Fruit fly (Drosophila melanogaster): ENCODE measurements around the gene chrb.

dm6 chr3L:11543681-11544299 is 56.4 kb downstream of the chrb start:
- TF ChIP-seq CG8478 (optimal IDR thresholded peaks at IDR 0.05) = no peak
- no peak for TF ChIP-seq CTCF (optimal IDR thresholded peaks at IDR 0.05)
